Fruit fly (Drosophila melanogaster): Measurements from ENCODE around the gene caps.

caps gene

dm6 chr3L:13259617-13260016 is 31.1 kb downstream of the caps start:
- peak; percentile 44 for TF ChIP-seq Eip78C (GFP tag)
- no peak for TF ChIP-seq Ets96B (tag; optimal IDR thresholded peaks at IDR 0.05)
- peak; percentile 63 for TF ChIP-seq fkh (GFP tag; optimal IDR thresholded peaks at IDR 0.05)
- TF ChIP-seq salr (GFP tag; optimal IDR thresholded peaks at IDR 0.05), result no peak
- no peak for TF ChIP-seq achi (GFP tag; optimal IDR thresholded peaks at IDR 0.05)
- TF ChIP-seq net (GFP tag; optimal IDR thresholded peaks at IDR 0.05), result no peak

- TF ChIP-seq Lpt (GFP tag; optimal IDR thresholded peaks at IDR 0.05), result no peak
- peak; percentile 94 for TF ChIP-seq svp (GFP tag)
- TF ChIP-seq CG6276 (GFP tag; optimal IDR thresholded peaks at IDR 0.05), result no peak
- peak; percentile 27 for TF ChIP-seq vri (GFP tag; optimal IDR thresholded peaks at IDR 0.05)
- no peak for TF ChIP-seq Met (GFP tag; optimal IDR thresholded peaks at IDR 0.05)
Measured at dm6 chr3L:13260718-13261318, 32.3 kb downstream of the caps start.

dm6 chr3L:13262250-13262649 is 33.8 kb downstream of the caps start:
- no peak for TF ChIP-seq CG11294 (GFP tag; IDR thresholded peaks at IDR 0.05)
- peak; percentile 5 for TF ChIP-seq Lpt (GFP tag; optimal IDR thresholded peaks at IDR 0.05)
- no peak for TF ChIP-seq Sox15 (GFP tag; optimal IDR thresholded peaks at IDR 0.05)
- TF ChIP-seq CG6276 (GFP tag; optimal IDR thresholded peaks at IDR 0.05), result peak; percentile 52
- no peak for TF ChIP-seq lz (GFP tag; optimal IDR thresholded peaks at IDR 0.05)
- peak; percentile 5 for TF ChIP-seq CG4318 (GFP tag; optimal IDR thresholded peaks at IDR 0.05)
- TF ChIP-seq CG11902 (GFP tag; optimal IDR thresholded peaks at IDR 0.05), result no peak
- peak; percentile 19 for TF ChIP-seq achi (GFP tag; optimal IDR thresholded peaks at IDR 0.05)
- TF ChIP-seq CG31627 (GFP tag; optimal IDR thresholded peaks at IDR 0.05), result peak; percentile 3
- TF ChIP-seq pdm3 (GFP tag; optimal IDR thresholded peaks at IDR 0.05), result peak; percentile 12
- TF ChIP-seq CG15336 (GFP tag; IDR thresholded peaks at IDR 0.05), result peak; percentile 71
- TF ChIP-seq salr (GFP tag; optimal IDR thresholded peaks at IDR 0.05), result peak in 1 of 2 experiments; percentile 24
- TF ChIP-seq Hr4 (GFP tag; optimal IDR thresholded peaks at IDR 0.05), result peak; percentile 63
- no peak for TF ChIP-seq Hr39 (GFP tag; optimal IDR thresholded peaks at IDR 0.05)
- TF ChIP-seq Eip78C (GFP tag), result peak; percentile 78
- TF ChIP-seq eg (GFP tag; IDR thresholded peaks at IDR 0.05), result peak; percentile 72; the same call in 2 of the 3 replicates
- no peak for TF ChIP-seq Sox102F (GFP tag; optimal IDR thresholded peaks at IDR 0.05)
- peak; percentile 4 for TF ChIP-seq OdsH (GFP tag; optimal IDR thresholded peaks at IDR 0.05)
- TF ChIP-seq Sox14 (GFP tag; optimal IDR thresholded peaks at IDR 0.05), result no peak
- peak; percentile 61 for TF ChIP-seq CG8119 (GFP tag; IDR thresholded peaks at IDR 0.05)
- TF ChIP-seq CG32006 (GFP tag; optimal IDR thresholded peaks at IDR 0.05), result peak; percentile 54
- no peak for TF ChIP-seq Met (GFP tag; optimal IDR thresholded peaks at IDR 0.05)
- TF ChIP-seq CG6163 (GFP tag; IDR thresholded peaks at IDR 0.05), result peak; percentile 58; the same call in 2 of the 3 replicates

- TF ChIP-seq CG11902 (GFP tag; optimal IDR thresholded peaks at IDR 0.05), result peak; percentile 27
- TF ChIP-seq Smox (GFP tag; optimal IDR thresholded peaks at IDR 0.05), result peak; percentile 50
- peak; percentile 52 for TF ChIP-seq acj6 (GFP tag; optimal IDR thresholded peaks at IDR 0.05)
- TF ChIP-seq Sox15 (GFP tag; optimal IDR thresholded peaks at IDR 0.05), result peak; percentile 47
- TF ChIP-seq CG34406 (GFP tag; optimal IDR thresholded peaks at IDR 0.05), result peak; percentile 40
- peak; percentile 40 for TF ChIP-seq topi (GFP tag; optimal IDR thresholded peaks at IDR 0.05)
- TF ChIP-seq Eip75B (GFP tag; optimal IDR thresholded peaks at IDR 0.05), result peak; percentile 57
- peak; percentile 59 for TF ChIP-seq cyc (GFP tag; optimal IDR thresholded peaks at IDR 0.05)
- peak; percentile 40 for TF ChIP-seq dsx (GFP tag; optimal IDR thresholded peaks at IDR 0.05; ENCODE audit: poor library complexity, severe bottlenecking)
- TF ChIP-seq svp (GFP tag), result peak; percentile 60
- no peak for TF ChIP-seq dac (GFP tag; optimal IDR thresholded peaks at IDR 0.05)
- TF ChIP-seq Met (GFP tag; optimal IDR thresholded peaks at IDR 0.05), result peak; percentile 57
- TF ChIP-seq eg (GFP tag; IDR thresholded peaks at IDR 0.05), result 0 out of 3 replicates have a peak, but pooled peaks have one; percentile 12
- TF ChIP-seq CG6276 (GFP tag; optimal IDR thresholded peaks at IDR 0.05), result no peak
- TF ChIP-seq Ets96B (tag; optimal IDR thresholded peaks at IDR 0.05), result peak; percentile 54
- peak; percentile 2 for TF ChIP-seq Sox102F (GFP tag; optimal IDR thresholded peaks at IDR 0.05)
- peak; percentile 22 for TF ChIP-seq Ets21C (GFP tag; optimal IDR thresholded peaks at IDR 0.05)
- peak; percentile 3 for TF ChIP-seq fd85E (GFP tag; optimal IDR thresholded peaks at IDR 0.05)
- TF ChIP-seq CG4318 (GFP tag; optimal IDR thresholded peaks at IDR 0.05), result no peak
- no peak for TF ChIP-seq CG11762 (GFP tag; optimal IDR thresholded peaks at IDR 0.05; ENCODE audit: insufficient read depth)
- TF ChIP-seq Hr4 (GFP tag; optimal IDR thresholded peaks at IDR 0.05), result peak; percentile 36
- peak; percentile 57 for TF ChIP-seq pdm3 (GFP tag; optimal IDR thresholded peaks at IDR 0.05)
- peak; percentile 16 for TF ChIP-seq CG7368 (GFP tag; optimal IDR thresholded peaks at IDR 0.05)
- peak; percentile 71 for TF ChIP-seq CG3919 (GFP tag; optimal IDR thresholded peaks at IDR 0.05)
- no peak for TF ChIP-seq Eip93F (GFP tag; optimal IDR thresholded peaks at IDR 0.05)
- TF ChIP-seq fd59A (GFP tag; optimal IDR thresholded peaks at IDR 0.05), result peak; percentile 31
- peak; percentile 45 for TF ChIP-seq Hr39 (GFP tag; optimal IDR thresholded peaks at IDR 0.05)
- TF ChIP-seq CG6808 (GFP tag; optimal IDR thresholded peaks at IDR 0.05), result peak; percentile 57
Measured at dm6 chr3L:13263801-13264200, 35.3 kb downstream of the caps start.
